Fruit fly (Drosophila melanogaster): ENCODE measurements around the gene Sxl.

The Sxl gene

dm6 chrX:7104400-7105068 is 6.7 kb upstream of the Sxl start, which contains the start of the genes CG4617 and CG8300 (continued):
- TF ChIP-seq HLHmδ (GFP tag; optimal IDR thresholded peaks at IDR 0.05) (no peak), CG12942 (GFP tag; optimal IDR thresholded peaks at IDR 0.05) (no peak), CG6654 (GFP tag; optimal IDR thresholded peaks at IDR 0.05) (no peak), tap (tag; optimal IDR thresholded peaks at IDR 0.05) (no peak), lov (optimal IDR thresholded peaks at IDR 0.05) (no peak), lov (GFP tag; IDR thresholded peaks at IDR 0.05) (no peak), Drgx (GFP tag; IDR thresholded peaks at IDR 0.05) (no peak), D19A (tag; optimal IDR thresholded peaks at IDR 0.05) (no peak), sug (tag; optimal IDR thresholded peaks at IDR 0.05) (no peak), CG11560 (tag; IDR thresholded peaks at IDR 0.05) (no peak), chn (GFP tag; optimal IDR thresholded peaks at IDR 0.05) (no peak), CG14014 (GFP tag; IDR thresholded peaks at IDR 0.05) (no peak), sqz (GFP tag; optimal IDR thresholded peaks at IDR 0.05) (peak; percentile 69), disco-r (GFP tag; optimal IDR thresholded peaks at IDR 0.05) (no peak), Lim3 (GFP tag; IDR thresholded peaks at IDR 0.05) (no peak), bigmax (GFP tag; optimal IDR thresholded peaks at IDR 0.05) (no peak), CG5245 (GFP tag; optimal IDR thresholded peaks at IDR 0.05) (no peak), CG8924 (tag; optimal IDR thresholded peaks at IDR 0.05) (peak; percentile 36), grau (tag; optimal IDR thresholded peaks at IDR 0.05) (peak; percentile 42), chif (GFP tag; optimal IDR thresholded peaks at IDR 0.05) (no peak), Sox100B (GFP tag; optimal IDR thresholded peaks at IDR 0.05) (peak; percentile 37), H15 (GFP tag; IDR thresholded peaks at IDR 0.05) (no peak), crc (GFP tag; optimal IDR thresholded peaks at IDR 0.05) (no peak), aop (GFP tag; IDR thresholded peaks at IDR 0.05) (no peak), ttk (GFP tag; IDR thresholded peaks at IDR 0.05) (no peak), sc (optimal IDR thresholded peaks at IDR 0.05) (no peak), sc (GFP tag; optimal IDR thresholded peaks at IDR 0.05) (no peak), CG4854 (GFP tag; optimal IDR thresholded peaks at IDR 0.05) (no peak), salm (tag; optimal IDR thresholded peaks at IDR 0.05) (no peak), Mes4 (GFP tag; optimal IDR thresholded peaks at IDR 0.05) (no peak), scrt (GFP tag; optimal IDR thresholded peaks at IDR 0.05) (no peak), CG3163 (GFP tag; optimal IDR thresholded peaks at IDR 0.05) (no peak), Gug (GFP tag; IDR thresholded peaks at IDR 0.05) (no peak), jing (GFP tag; optimal IDR thresholded peaks at IDR 0.05) (no peak), mld (GFP tag; IDR thresholded peaks at IDR 0.05; ENCODE audit: partially characterized antibody) (no peak), Stat92E (GFP tag; optimal IDR thresholded peaks at IDR 0.05) (no peak), CG4820 (GFP tag; optimal IDR thresholded peaks at IDR 0.05) (no peak), dmrt99B (tag; optimal IDR thresholded peaks at IDR 0.05) (no peak), cas (GFP tag; IDR thresholded peaks at IDR 0.05) (no peak), CG11085 (GFP tag; IDR thresholded peaks at IDR 0.05) (no peak), YL-1 (GFP tag; optimal IDR thresholded peaks at IDR 0.05) (peak; percentile 25), HLH3B (GFP tag; IDR thresholded peaks at IDR 0.05) (no peak), slou (GFP tag; optimal IDR thresholded peaks at IDR 0.05) (no peak), dysf (GFP tag; IDR thresholded peaks at IDR 0.05) (no peak), zfh2 (GFP tag; optimal IDR thresholded peaks at IDR 0.05) (no peak), Sry-β (GFP tag; optimal IDR thresholded peaks at IDR 0.05) (no peak), Dp (GFP tag; optimal IDR thresholded peaks at IDR 0.05) (peak; percentile 36), az2 (GFP tag; optimal IDR thresholded peaks at IDR 0.05) (no peak), Six4 (GFP tag; optimal IDR thresholded peaks at IDR 0.05) (no peak), Atf6 (GFP tag; IDR thresholded peaks at IDR 0.05) (no peak), CG9609 (GFP tag; optimal IDR thresholded peaks at IDR 0.05) (no peak), CG4328 (GFP tag; optimal IDR thresholded peaks at IDR 0.05) (no peak)
